Fruit fly (Drosophila melanogaster) whole organism, pupa: ENCODE measurements around the gene BckdhA.

Experiments
- CG10348 ChIP-seq: fragments of 200-800 bp; sonication (Bioruptor generic); IDR thresholded peaks from 2 replicates; pipeline ENCODE4 v1.3.6; 2022; ENCODE audit warnings: missing biosample characterization, missing genetic modification characterization
- CG12605 ChIP-seq: fragments of 200-800 bp; sonication (Bioruptor generic); IDR thresholded peaks from 2 replicates; pipeline ENCODE4 v1.3.6; 2022; ENCODE audit warnings: missing biosample characterization, missing genetic modification characterization
- CG13204 ChIP-seq: fragments of 200-800 bp; sonication (Bioruptor generic); optimal IDR thresholded peaks from 2 replicates; lab custom pipeline; 2018; ENCODE audit warnings: missing biosample characterization, mild to moderate bottlenecking, missing genetic modification characterization, moderate library complexity
- CG14655 ChIP-seq: fragments of 200-800 bp; sonication (Bioruptor generic); optimal IDR thresholded peaks from 3 replicates; lab custom pipeline; 2017; ENCODE audit warnings: mild to moderate bottlenecking, missing biosample characterization, missing genetic modification reagents, missing genetic modification characterization
- CG15710 ChIP-seq: fragments of 200-800 bp; sonication (Bioruptor generic); optimal IDR thresholded peaks from 2 replicates; lab custom pipeline; 2018; ENCODE audit warnings: missing biosample characterization, mild to moderate bottlenecking, missing genetic modification characterization, moderate library complexity
- CG17806 ChIP-seq: fragments of 200-800 bp; sonication (Bioruptor generic); optimal IDR thresholded peaks from 2 replicates; lab custom pipeline; 2018; ENCODE audit warnings: missing biosample characterization, mild to moderate bottlenecking, missing genetic modification characterization, moderate library complexity
- CG32121 ChIP-seq: fragments of 200-800 bp; sonication (Bioruptor generic); IDR thresholded peaks from 2 replicates; pipeline ENCODE4 v1.3.6; 2022; ENCODE audit warnings: missing biosample characterization, missing genetic modification characterization
- CG34367 ChIP-seq: fragments of 200-800 bp; sonication (Bioruptor generic); optimal IDR thresholded peaks from 2 replicates; lab custom pipeline; 2018; ENCODE audit warnings: missing biosample characterization, mild to moderate bottlenecking, missing genetic modification characterization
- CG4496 ChIP-seq: fragments of 200-800 bp; sonication (Bioruptor generic); IDR thresholded peaks from 3 replicates; pipeline ENCODE4 v1.3.6; 2022; ENCODE audit warnings: missing biosample characterization, missing genetic modification characterization
- CG8159 ChIP-seq: fragments of 200-800 bp; sonication (Bioruptor generic); optimal IDR thresholded peaks from 3 replicates; lab custom pipeline; 2018; ENCODE audit warnings: missing biosample characterization, mild to moderate bottlenecking, missing genetic modification characterization, moderate library complexity
- CG8301 ChIP-seq: fragments of 200-800 bp; sonication (Bioruptor generic); optimal IDR thresholded peaks from 2 replicates; lab custom pipeline; 2018; ENCODE audit warnings: missing biosample characterization, mild to moderate bottlenecking, missing genetic modification characterization
- CG9948 ChIP-seq: fragments of 200-800 bp; sonication (Bioruptor generic); optimal IDR thresholded peaks from 2 replicates; lab custom pipeline; 2018; ENCODE audit warnings: missing biosample characterization, mild to moderate bottlenecking, missing genetic modification characterization, moderate library complexity
- D1 ChIP-seq: fragments of 200-800 bp; sonication (Bioruptor generic); optimal IDR thresholded peaks from 2 replicates; lab custom pipeline; 2018; ENCODE audit warnings: missing biosample characterization, mild to moderate bottlenecking, missing genetic modification characterization, moderate library complexity
- EcR ChIP-seq: fragments of 200-800 bp; sonication (Bioruptor generic); optimal IDR thresholded peaks from 3 replicates; lab custom pipeline; 2019; ENCODE audit warnings: missing biosample characterization, missing genetic modification characterization, mild to moderate bottlenecking, moderate library complexity, missing genetic modification reagents
- Ets98B ChIP-seq: fragments of 200-800 bp; sonication (Bioruptor generic); IDR thresholded peaks from 2 replicates; pipeline ENCODE4 v1.3.6; 2022; ENCODE audit warnings: missing biosample characterization, missing genetic modification characterization
- Pif1A ChIP-seq: fragments of 200-800 bp; sonication (Bioruptor generic); optimal IDR thresholded peaks from 3 replicates; lab custom pipeline; 2016; ENCODE audit warnings: missing biosample characterization, missing genetic modification characterization
- Pif1B ChIP-seq: fragments of 200-800 bp; sonication (Bioruptor generic); optimal IDR thresholded peaks from 3 replicates; lab custom pipeline; 2016; ENCODE audit warnings: missing biosample characterization, missing genetic modification characterization
- Snoo ChIP-seq: fragments of 200-800 bp; sonication (Bioruptor generic); optimal IDR thresholded peaks from 3 replicates; lab custom pipeline; 2017; ENCODE audit warnings: missing biosample characterization, mild to moderate bottlenecking, missing genetic modification characterization, inconsistent platforms
- fd96Ca ChIP-seq: fragments of 200-800 bp; sonication (Bioruptor generic); IDR thresholded peaks from 3 replicates; pipeline ENCODE4 v1.3.6; 2022; ENCODE audit warnings: missing biosample characterization, missing genetic modification characterization
- gl ChIP-seq: fragments of 200-800 bp; sonication (Bioruptor generic); optimal IDR thresholded peaks from 2 replicates; lab custom pipeline; 2018; ENCODE audit warnings: missing biosample characterization, mild to moderate bottlenecking, missing genetic modification characterization
- rn ChIP-seq: fragments of 200-800 bp; sonication (Bioruptor generic); IDR thresholded peaks from 2 replicates; pipeline ENCODE4 v1.3.6; 2022; ENCODE audit warnings: missing biosample characterization, missing genetic modification characterization

Gene BckdhA

dm6 chr3R:9590952-9591532 is 35.5 kb downstream of the BckdhA start, which contains the start of the genes bocks and CG8312:
Gene bocks, minus strand, starts transcription at chr3R:9591002.
Gene CG8312, plus strand, starts transcription at chr3R:9591309.
- peak; percentile 3 for TF ChIP-seq CG15710 (tag; lab: Kevin White, UChicago)
- TF ChIP-seq rn (GFP tag; lab: Robert Waterston, UW): no peak
- TF ChIP-seq, all 21 proteins: peak for 1

dm6 chr3R:9591769-9592388 is 36.3 kb downstream of the BckdhA start:
- TF ChIP-seq CG8301 (tag; lab: Kevin White, UChicago): no peak
- TF ChIP-seq CG10348: no peak
- no peak for TF ChIP-seq CG34367 (tag; lab: Kevin White, UChicago)
- TF ChIP-seq D1 (tag; lab: Kevin White, UChicago): no peak
- no peak for TF ChIP-seq CG32121
- TF ChIP-seq CG9948: no peak
- no peak for TF ChIP-seq CG4496 (GFP tag; lab: Robert Waterston, UW)
- TF ChIP-seq CG15710 (tag; lab: Kevin White, UChicago): no peak
- no peak for TF ChIP-seq Pif1B

dm6 chr3R:9593408-9594250 is 38.0 kb downstream of the BckdhA start:
- TF ChIP-seq CG12605 (peak; percentile 72), rn (GFP tag; lab: Robert Waterston, UW) (peak; percentile 62), CG14655 (GFP tag; lab: Kevin White, UChicago) (peak; percentile 76), Ets98B (GFP tag; lab: Robert Waterston, UW) (peak; percentile 73), EcR (no peak), Pif1A (peak; percentile 62), CG17806 (tag; lab: Kevin White, UChicago) (peak; percentile 85), gl (peak; percentile 48), CG9948 (peak; percentile 87), CG10348 (no peak), CG8159 (tag; lab: Kevin White, UChicago) (peak; percentile 85), CG34367 (tag; lab: Kevin White, UChicago) (peak; percentile 70), D1 (tag; lab: Kevin White, UChicago) (no peak), CG13204 (GFP tag; lab: Kevin White, UChicago) (peak; percentile 35), Snoo (no peak), CG8301 (tag; lab: Kevin White, UChicago) (peak; percentile 69), CG15710 (tag; lab: Kevin White, UChicago) (peak; percentile 84), CG32121 (peak; percentile 81), Pif1B (peak; percentile 56), fd96Ca (GFP tag; lab: Robert Waterston, UW) (0 out of 3 replicates have a peak, but pooled peaks have one; percentile 37), CG4496 (GFP tag; lab: Robert Waterston, UW) (peak; percentile 81; the same call in 2 of the 3 replicates)

- TF ChIP-seq CG32121 (no peak), CG34367 (tag; lab: Kevin White, UChicago) (peak; percentile 45), CG8159 (tag; lab: Kevin White, UChicago) (peak; percentile 63), CG14655 (GFP tag; lab: Kevin White, UChicago) (peak; percentile 71), CG15710 (tag; lab: Kevin White, UChicago) (peak; percentile 39), D1 (tag; lab: Kevin White, UChicago) (no peak), CG8301 (tag; lab: Kevin White, UChicago) (peak; percentile 30), Ets98B (GFP tag; lab: Robert Waterston, UW) (no peak), CG13204 (GFP tag; lab: Kevin White, UChicago) (no peak), CG17806 (tag; lab: Kevin White, UChicago) (no peak), CG4496 (GFP tag; lab: Robert Waterston, UW) (no peak), CG12605 (no peak)
- TF ChIP-seq, all 21 proteins: peak for 5
These were observed 38.6 kb downstream of the BckdhA start for dm6 chr3R:9594251-9594581.

- TF ChIP-seq CG17806 (tag; lab: Kevin White, UChicago) (no peak), Pif1B (no peak), fd96Ca (GFP tag; lab: Robert Waterston, UW) (peak; percentile 66; the same call in 1 of the 3 replicates), CG32121 (peak; percentile 24; the same call in 1 of the 2 replicates), CG12605 (peak; percentile 19; the same call in 1 of the 2 replicates), CG13204 (GFP tag; lab: Kevin White, UChicago) (no peak), rn (GFP tag; lab: Robert Waterston, UW) (0 out of 2 replicates have a peak, but pooled peaks have one; percentile 29), CG4496 (GFP tag; lab: Robert Waterston, UW) (no peak)
These were observed 39.3 kb downstream of the BckdhA start for dm6 chr3R:9594839-9595238.
